Worm (Caenorhabditis elegans): Measurements from ENCODE around the gene npr-1.

The npr-1 gene

ce11 chrX:4720603-4721529 is 48.9 kb downstream of the npr-1 start, which contains the start of gene F55D10.4:
F55D10.4 (minus strand) TSS chrX:4720653.
- TF ChIP-seq lim-6 (tag; optimal IDR thresholded peaks at IDR 0.05): no peak
- no peak for TF ChIP-seq che-1 (tag; optimal IDR thresholded peaks at IDR 0.05)
- no peak for TF ChIP-seq hlh-30 (tag; optimal IDR thresholded peaks at IDR 0.05; ENCODE audit: insufficient read depth)
- no peak for TF ChIP-seq ceh-9 (tag; optimal IDR thresholded peaks at IDR 0.05)
- no peak for TF ChIP-seq ceh-18 (tag; optimal IDR thresholded peaks at IDR 0.05)
- peak; percentile 45 for TF ChIP-seq ceh-31 (tag; optimal IDR thresholded peaks at IDR 0.05)
- no peak for TF ChIP-seq mec-3 (tag; optimal IDR thresholded peaks at IDR 0.05; ENCODE audit: borderline replicate concordance)
- TF ChIP-seq hlh-15 (tag; optimal IDR thresholded peaks at IDR 0.05): no peak
- no peak for TF ChIP-seq hlh-6 (tag; optimal IDR thresholded peaks at IDR 0.05)
- TF ChIP-seq odd-2 (tag; optimal IDR thresholded peaks at IDR 0.05): no peak
- no peak for TF ChIP-seq hlh-8 (tag; optimal IDR thresholded peaks at IDR 0.05)
- TF ChIP-seq nhr-232 (tag; optimal IDR thresholded peaks at IDR 0.05): no peak
- TF ChIP-seq sox-2 (GFP tag; IDR thresholded peaks at IDR 0.05): no peak
- TF ChIP-seq Y22D7AL.16 (tag; optimal IDR thresholded peaks at IDR 0.05): no peak
- TF ChIP-seq tbx-2 (tag; optimal IDR thresholded peaks at IDR 0.05): no peak
- TF ChIP-seq fkh-10 (GFP tag; optimal IDR thresholded peaks at IDR 0.05): no peak
- no peak for TF ChIP-seq fkh-6 (tag; optimal IDR thresholded peaks at IDR 0.05)
- TF ChIP-seq unc-55 (GFP tag; optimal IDR thresholded peaks at IDR 0.05): no peak
- peak; percentile 13 for TF ChIP-seq ceh-14 (tag; optimal IDR thresholded peaks at IDR 0.05)
- TF ChIP-seq ceh-45 (GFP tag; IDR thresholded peaks at IDR 0.05): no peak
- TF ChIP-seq ceh-30 (tag; optimal IDR thresholded peaks at IDR 0.05): no peak
- TF ChIP-seq madf-2 (tag; optimal IDR thresholded peaks at IDR 0.05): no peak
- TF ChIP-seq unc-42 (tag; optimal IDR thresholded peaks at IDR 0.05): peak; percentile 80
- TF ChIP-seq ceh-48 (tag; optimal IDR thresholded peaks at IDR 0.05): peak; percentile 2
- TF ChIP-seq sdc-2 (tag; optimal IDR thresholded peaks at IDR 0.05): no peak
- TF ChIP-seq T23F11.4 (GFP tag; optimal IDR thresholded peaks at IDR 0.05): no peak
- TF ChIP-seq K09A11.1 (tag; optimal IDR thresholded peaks at IDR 0.05; ENCODE audit: insufficient read depth): no peak
- no peak for TF ChIP-seq hlh-13 (GFP tag; optimal IDR thresholded peaks at IDR 0.05)
- TF ChIP-seq ceh-22 (tag; optimal IDR thresholded peaks at IDR 0.05): no peak
- TF ChIP-seq ceh-2 (tag; optimal IDR thresholded peaks at IDR 0.05): no peak
- no peak for TF ChIP-seq elt-2 (tag; optimal IDR thresholded peaks at IDR 0.05)
- no peak for TF ChIP-seq pha-2 (tag; optimal IDR thresholded peaks at IDR 0.05)
- no peak for TF ChIP-seq ceh-34 (tag; optimal IDR thresholded peaks at IDR 0.05)
- no peak for TF ChIP-seq C08G9.2 (tag; optimal IDR thresholded peaks at IDR 0.05)

ce11 chrX:4718114-4718513 is 51.7 kb downstream of the npr-1 start:
- TF ChIP-seq tbx-7 (tag; optimal IDR thresholded peaks at IDR 0.05): no peak
- no peak for TF ChIP-seq zip-5 (tag; optimal IDR thresholded peaks at IDR 0.05)
- no peak for TF ChIP-seq ztf-16 (tag; optimal IDR thresholded peaks at IDR 0.05)
- TF ChIP-seq ceh-14 (tag; optimal IDR thresholded peaks at IDR 0.05): no peak
- TF ChIP-seq fax-1 (tag; optimal IDR thresholded peaks at IDR 0.05): no peak
- no peak for TF ChIP-seq hlh-8 (tag; optimal IDR thresholded peaks at IDR 0.05)
- TF ChIP-seq unc-42 (tag; optimal IDR thresholded peaks at IDR 0.05): peak; percentile 72
- TF ChIP-seq K09A11.1 (tag; optimal IDR thresholded peaks at IDR 0.05; ENCODE audit: insufficient read depth): no peak
